Worm (Caenorhabditis elegans) whole organism, late embryonic: ENCODE measurements around the gene F54C8.1.

Experiments used
- C38D4.7 ChIP-seq: fragments of 200-800 bp; sonication (Bioruptor generic); optimal IDR thresholded peaks from 2 replicates; lab custom pipeline; 2018; ENCODE audit warnings: mild to moderate bottlenecking, missing genetic modification characterization, moderate library complexity, missing compliant biosample characterization
- F13H6.1 ChIP-seq: sonication (generic microtip); optimal IDR thresholded peaks from 2 replicates; lab custom pipeline; 2016; ENCODE audit warnings: missing genetic modification characterization, missing compliant biosample characterization
- K02D7.2 ChIP-seq: sonication (generic microtip); optimal IDR thresholded peaks from 2 replicates; lab custom pipeline; 2017; ENCODE audit warnings: mild to moderate bottlenecking, missing genetic modification characterization, missing compliant biosample characterization
- K09A11.1 ChIP-seq: sonication (generic microtip); optimal IDR thresholded peaks from 2 replicates; lab custom pipeline; 2017; ENCODE audit warnings: antibody characterized with exemption, mild to moderate bottlenecking, missing genetic modification characterization, missing compliant biosample characterization; ENCODE audit not compliant: insufficient read depth
- ama-1 ChIP-seq: fragments of 150-350 bp; optimal IDR thresholded peaks from 2 replicates; lab custom pipeline; 2014
- ceh-14 ChIP-seq: sonication (generic microtip); optimal IDR thresholded peaks from 2 replicates; lab custom pipeline; 2016; ENCODE audit warnings: missing genotype, missing genetic modification characterization, missing compliant biosample characterization
- ceh-18 ChIP-seq: sonication (generic microtip); optimal IDR thresholded peaks from 2 replicates; lab custom pipeline; 2016; ENCODE audit warnings: missing genetic modification characterization, missing compliant biosample characterization
- ceh-19 ChIP-seq: fragments of 200-800 bp; sonication (Bioruptor generic); optimal IDR thresholded peaks from 2 replicates; lab custom pipeline; 2018; ENCODE audit warnings: mild to moderate bottlenecking, missing genetic modification characterization, missing compliant biosample characterization
- ceh-2 ChIP-seq: sonication (generic microtip); optimal IDR thresholded peaks from 2 replicates; lab custom pipeline; 2016; ENCODE audit warnings: missing genotype, missing genetic modification characterization, missing compliant biosample characterization
- ceh-22 ChIP-seq: sonication (generic microtip); optimal IDR thresholded peaks from 2 replicates; lab custom pipeline; 2017; ENCODE audit warnings: missing biosample characterization, missing genetic modification characterization
- ceh-24 ChIP-seq: sonication (generic microtip); optimal IDR thresholded peaks from 2 replicates; lab custom pipeline; 2016; ENCODE audit warnings: mild to moderate bottlenecking, missing genetic modification characterization, missing compliant biosample characterization
- ceh-30 ChIP-seq: fragments of 150-350 bp; optimal IDR thresholded peaks from 2 replicates; lab custom pipeline; 2014; ENCODE audit warnings: missing biosample characterization, missing genetic modification characterization
- ceh-31 ChIP-seq: sonication (generic microtip); optimal IDR thresholded peaks from 2 replicates; lab custom pipeline; 2016; ENCODE audit warnings: missing genetic modification characterization, missing compliant biosample characterization
- ceh-34 ChIP-seq: sonication (generic microtip); optimal IDR thresholded peaks from 2 replicates; lab custom pipeline; 2016; ENCODE audit warnings: mild to moderate bottlenecking, missing genetic modification characterization, missing compliant biosample characterization
- ceh-48 ChIP-seq: sonication (generic microtip); optimal IDR thresholded peaks from 2 replicates; lab custom pipeline; 2016; ENCODE audit warnings: missing genetic modification characterization, inconsistent platforms, missing compliant biosample characterization
- dve-1 ChIP-seq: sonication (generic microtip); optimal IDR thresholded peaks from 2 replicates; lab custom pipeline; 2017; ENCODE audit warnings: antibody characterized with exemption, mild to moderate bottlenecking, missing genetic modification characterization, missing compliant biosample characterization
- ets-4 ChIP-seq: sonication (generic microtip); optimal IDR thresholded peaks from 2 replicates; lab custom pipeline; 2016; ENCODE audit warnings: missing genetic modification characterization, missing compliant biosample characterization
- fkh-10 ChIP-seq: fragments of 150-350 bp; optimal IDR thresholded peaks from 2 replicates; lab custom pipeline; 2014; ENCODE audit warnings: missing biosample characterization, missing genetic modification reagents, missing genetic modification characterization
- gmeb-2 ChIP-seq: sonication (generic microtip); optimal IDR thresholded peaks from 2 replicates; lab custom pipeline; 2016; ENCODE audit warnings: missing genetic modification characterization, inconsistent platforms, missing compliant biosample characterization
- hlh-30 ChIP-seq: sonication (generic microtip); optimal IDR thresholded peaks from 2 replicates; lab custom pipeline; 2017; ENCODE audit warnings: antibody characterized with exemption, missing genetic modification characterization, missing compliant biosample characterization; ENCODE audit not compliant: insufficient read depth
- hlh-6 ChIP-seq: sonication (generic microtip); optimal IDR thresholded peaks from 2 replicates; lab custom pipeline; 2016; ENCODE audit warnings: missing genotype, missing genetic modification characterization, missing compliant biosample characterization
- lim-6 ChIP-seq: sonication (generic microtip); optimal IDR thresholded peaks from 2 replicates; lab custom pipeline; 2016; ENCODE audit warnings: missing genetic modification characterization, missing compliant biosample characterization
- lin-11 ChIP-seq: fragments of 200-800 bp; sonication (Bioruptor generic); optimal IDR thresholded peaks from 2 replicates; lab custom pipeline; 2018; ENCODE audit warnings: mild to moderate bottlenecking, missing genetic modification characterization, missing compliant biosample characterization
- madf-2 ChIP-seq: sonication (generic microtip); optimal IDR thresholded peaks from 2 replicates; lab custom pipeline; 2017; ENCODE audit warnings: missing genetic modification characterization, missing compliant biosample characterization
- nfya-1 ChIP-seq: sonication (generic microtip); optimal IDR thresholded peaks from 2 replicates; lab custom pipeline; 2017; ENCODE audit warnings: missing genetic modification characterization, mild to moderate bottlenecking, missing compliant biosample characterization, antibody characterized with exemption, moderate library complexity
- nhr-11 ChIP-seq: fragments of 150-350 bp; optimal IDR thresholded peaks from 2 replicates; lab custom pipeline; 2014; ENCODE audit warnings: missing biosample characterization, missing genetic modification characterization
- nhr-232 ChIP-seq: sonication (generic microtip); optimal IDR thresholded peaks from 2 replicates; lab custom pipeline; 2016; ENCODE audit warnings: missing genetic modification characterization, missing compliant biosample characterization
- odd-2 ChIP-seq: sonication (generic microtip); optimal IDR thresholded peaks from 2 replicates; lab custom pipeline; 2017; ENCODE audit warnings: antibody characterized with exemption, mild to moderate bottlenecking, missing genetic modification characterization, missing compliant biosample characterization
- pag-3 ChIP-seq: sonication (generic microtip); optimal IDR thresholded peaks from 2 replicates; lab custom pipeline; 2016; ENCODE audit warnings: missing compliant biosample characterization, missing genetic modification characterization, borderline replicate concordance
- pat-9 ChIP-seq: fragments of 200-800 bp; sonication (Bioruptor generic); optimal IDR thresholded peaks from 2 replicates; lab custom pipeline; 2018; ENCODE audit warnings: mild to moderate bottlenecking, missing genetic modification characterization, moderate library complexity, missing compliant biosample characterization
- pax-1 ChIP-seq: fragments of 150-350 bp; optimal IDR thresholded peaks from 2 replicates; lab custom pipeline; 2014; ENCODE audit warnings: missing biosample characterization, missing genetic modification characterization
- pha-2 ChIP-seq: sonication (generic microtip); optimal IDR thresholded peaks from 2 replicates; lab custom pipeline; 2017; ENCODE audit warnings: mild to moderate bottlenecking, missing genetic modification characterization, missing compliant biosample characterization
- pqm-1 ChIP-seq: sonication (generic microtip); optimal IDR thresholded peaks from 2 replicates; lab custom pipeline; 2016; ENCODE audit warnings: missing genetic modification characterization, missing compliant biosample characterization
- ref-2 ChIP-seq: sonication (generic microtip); optimal IDR thresholded peaks from 2 replicates; lab custom pipeline; 2016; ENCODE audit warnings: missing genetic modification characterization, missing compliant biosample characterization
- rnt-1 ChIP-seq: sonication (generic microtip); optimal IDR thresholded peaks from 2 replicates; lab custom pipeline; 2016; ENCODE audit warnings: missing genetic modification characterization, missing compliant biosample characterization
- sdc-2 ChIP-seq: sonication (generic microtip); optimal IDR thresholded peaks from 2 replicates; lab custom pipeline; 2016; ENCODE audit warnings: missing genotype, missing genetic modification characterization, missing compliant biosample characterization
- sox-2 ChIP-seq: fragments of 200-800 bp; sonication (Bioruptor generic); IDR thresholded peaks from 2 replicates; pipeline ENCODE4 v1.3.6; 2022; ENCODE audit warnings: missing genetic modification reagents, missing genetic modification characterization, missing compliant biosample characterization
- sox-4 ChIP-seq: sonication (generic microtip); optimal IDR thresholded peaks from 2 replicates; lab custom pipeline; 2017; ENCODE audit warnings: mild to moderate bottlenecking, missing genetic modification characterization, inconsistent platforms, missing compliant biosample characterization
- tbx-7 ChIP-seq: sonication (generic microtip); optimal IDR thresholded peaks from 2 replicates; lab custom pipeline; 2016; ENCODE audit warnings: missing genotype, missing genetic modification characterization, missing compliant biosample characterization
- ttx-3 ChIP-seq: sonication (generic microtip); optimal IDR thresholded peaks from 2 replicates; lab custom pipeline; 2016; ENCODE audit warnings: missing genetic modification reagents, missing genetic modification characterization, missing compliant biosample characterization
- unc-55 ChIP-seq: sonication (generic microtip); optimal IDR thresholded peaks from 2 replicates; lab custom pipeline; 2017; ENCODE audit warnings: missing biosample characterization, missing genetic modification reagents, missing genetic modification characterization
- unc-86 ChIP-seq: sonication (generic microtip); optimal IDR thresholded peaks from 2 replicates; lab custom pipeline; 2016; ENCODE audit warnings: missing genetic modification characterization, missing compliant biosample characterization
- ztf-16 ChIP-seq: sonication (generic microtip); optimal IDR thresholded peaks from 2 replicates; lab custom pipeline; 2017; ENCODE audit warnings: missing genetic modification characterization, missing compliant biosample characterization

F54C8.1 gene

ce11 chrIII:9433576-9434107 lies 5.9 kb upstream of the F54C8.1 start, which contains the start of gene cpar-1:
Gene cpar-1, plus strand, starts transcription at chrIII:9434057.
- TF ChIP-seq ceh-18 (tag; lab: Kevin White, UChicago) (no peak), ztf-16 (tag; lab: Kevin White, UChicago) (no peak), gmeb-2 (no peak), ceh-31 (tag; lab: Kevin White, UChicago) (no peak)
- TF ChIP-seq, all 69 proteins: peak for 0

- TF ChIP-seq odd-2 (tag; lab: Kevin White, UChicago) = no peak
- no peak for TF ChIP-seq nfya-1 (tag; lab: Kevin White, UChicago)
- TF ChIP-seq lim-6 (tag; lab: Kevin White, UChicago) = no peak
- no peak for TF ChIP-seq ceh-24 (tag; lab: Kevin White, UChicago)
- TF ChIP-seq gmeb-2 = no peak
- no peak for TF ChIP-seq nhr-232 (tag; lab: Kevin White, UChicago)
- no peak for TF ChIP-seq tbx-7 (tag; lab: Kevin White, UChicago)
- TF ChIP-seq nhr-11 (tag; lab: Kevin White, UChicago) = no peak
- TF ChIP-seq pat-9 = no peak
- no peak for TF ChIP-seq sox-4 (tag; lab: Kevin White, UChicago)
- TF ChIP-seq ceh-31 (tag; lab: Kevin White, UChicago) = no peak
- TF ChIP-seq sdc-2 (tag; lab: Kevin White, UChicago) = no peak
- no peak for TF ChIP-seq K02D7.2 (tag; lab: Kevin White, UChicago)
- no peak for TF ChIP-seq ceh-34 (tag; lab: Kevin White, UChicago)
- TF ChIP-seq, all 69 proteins: peak for 0
These were observed 4.5 kb upstream of the F54C8.1 start for ce11 chrIII:9434999-9435398.

ce11 chrIII:9441133-9441532 lies 1.6 kb downstream of the F54C8.1 start, which contains the start of gene emb-30:
Gene emb-30, minus strand, starts transcription at chrIII:9441460.
- no peak for TF ChIP-seq unc-55 (GFP tag; lab: Kevin White, UChicago)

ce11 chrIII:9442846-9443245 lies 3.3 kb downstream of the F54C8.1 start:
- no peak for TF ChIP-seq tbx-7 (tag; lab: Kevin White, UChicago)
- no peak for TF ChIP-seq ceh-2
- no peak for TF ChIP-seq hlh-6 (tag; lab: Kevin White, UChicago)
- no peak for TF ChIP-seq C38D4.7 (GFP tag; lab: Kevin White, UChicago)
- no peak for TF ChIP-seq fkh-10 (GFP tag; lab: Kevin White, UChicago)
- TF ChIP-seq unc-55 (GFP tag; lab: Kevin White, UChicago) = no peak
- TF ChIP-seq ceh-14 (tag; lab: Kevin White, UChicago) = no peak
- no peak for TF ChIP-seq ama-1 (lab: Kevin White, UChicago)
- TF ChIP-seq ceh-19 = no peak
- TF ChIP-seq pqm-1 = no peak
- TF ChIP-seq dve-1 (tag; lab: Kevin White, UChicago) = no peak
- TF ChIP-seq ttx-3 = no peak
- TF ChIP-seq unc-86 = no peak

ce11 chrIII:9443417-9444027 lies 4.0 kb downstream of the F54C8.1 start, which contains the start of gene pir-2:
Gene pir-2, minus strand, starts transcription at chrIII:9443634.
- peak; percentile 1 for TF ChIP-seq ceh-2
- peak; percentile 26; the same call in 1 of the 2 replicates for TF ChIP-seq sox-2 (GFP tag; lab: Robert Waterston, UW)
- TF ChIP-seq ref-2 (tag; lab: Kevin White, UChicago) = no peak
- TF ChIP-seq ceh-31 (tag; lab: Kevin White, UChicago) = peak; percentile 77
- TF ChIP-seq F13H6.1 (tag; lab: Kevin White, UChicago) = no peak
- peak; percentile 92 for TF ChIP-seq nfya-1 (tag; lab: Kevin White, UChicago)
- no peak for TF ChIP-seq lin-11 (tag; lab: Kevin White, UChicago)
- TF ChIP-seq ceh-48 (tag; lab: Kevin White, UChicago) = peak; percentile 99
- TF ChIP-seq rnt-1 (tag; lab: Kevin White, UChicago) = peak; percentile 64
- peak; percentile 78 for TF ChIP-seq dve-1 (tag; lab: Kevin White, UChicago)
- TF ChIP-seq ets-4 (tag; lab: Kevin White, UChicago) = peak; percentile 19
- peak; percentile 72 for TF ChIP-seq hlh-30 (tag; lab: Kevin White, UChicago)
- TF ChIP-seq fkh-10 (GFP tag; lab: Kevin White, UChicago) = no peak
- TF ChIP-seq ceh-18 (tag; lab: Kevin White, UChicago) = peak; percentile 67
- TF ChIP-seq pax-1 = peak; percentile 52
- no peak for TF ChIP-seq pag-3
- TF ChIP-seq pha-2 (tag; lab: Kevin White, UChicago) = peak; percentile 21
- peak; percentile 51 for TF ChIP-seq K09A11.1 (tag; lab: Kevin White, UChicago)
- TF ChIP-seq unc-55 (GFP tag; lab: Kevin White, UChicago) = peak; percentile 65
- peak; percentile 64 for TF ChIP-seq ceh-30 (tag; lab: Kevin White, UChicago)
- no peak for TF ChIP-seq ceh-22 (tag; lab: Kevin White, UChicago)
- no peak for TF ChIP-seq C38D4.7 (GFP tag; lab: Kevin White, UChicago)
- TF ChIP-seq madf-2 = peak; percentile 35
